Worm (Caenorhabditis elegans): Measurements from ENCODE around the gene C07B5.2.

- TF ChIP-seq snpc-4 (tag; optimal IDR thresholded peaks at IDR 0.05) (no peak), nhr-237 (tag; optimal IDR thresholded peaks at IDR 0.05) (peak; percentile 77), lin-13 (tag; optimal IDR thresholded peaks at IDR 0.05) (peak; percentile 33), nhr-28 (tag; optimal IDR thresholded peaks at IDR 0.05) (peak; percentile 50), lsy-2 (tag; optimal IDR thresholded peaks at IDR 0.05) (peak; percentile 61)
These were observed 49.4 kb downstream of the C07B5.2 start for ce11 chrX:9467573-9467972.

Data from whole organism, mixed stage, embryonic.